Worm (Caenorhabditis elegans) whole organism, young adult: ENCODE data around the gene atp-2.

ENCODE experiments used
- B0019.2 ChIP-seq: fragments of 200-800 bp; sonication (Bioruptor generic); conservative IDR thresholded peaks from 2 replicates; pipeline ENCODE4 v1.3.6; 2022; ENCODE audit warnings: missing genetic modification reagents, missing genetic modification characterization, missing compliant biosample characterization
- B0035.1 ChIP-seq: sonication (generic microtip); optimal IDR thresholded peaks from 2 replicates; lab custom pipeline; 2016; ENCODE audit warnings: missing genetic modification characterization, mild to moderate bottlenecking, missing compliant biosample characterization, missing genotype, missing genetic modification reagents
- B0336.3 ChIP-seq: fragments of 200-800 bp; sonication (Bioruptor generic); IDR thresholded peaks from 2 replicates; pipeline ENCODE4 v1.3.6; 2022; ENCODE audit warnings: missing genetic modification characterization, missing compliant biosample characterization
- D2030.7 ChIP-seq: fragments of 200-800 bp; sonication (Bioruptor generic); IDR thresholded peaks from 2 replicates; pipeline ENCODE4 v1.3.6; 2022; ENCODE audit warnings: missing genetic modification reagents, missing genetic modification characterization, missing compliant biosample characterization
- F37B4.10 ChIP-seq: fragments of 200-800 bp; sonication (Bioruptor generic); IDR thresholded peaks from 2 replicates; pipeline ENCODE4 v1.3.6; 2022; ENCODE audit warnings: missing genetic modification characterization, missing compliant biosample characterization
- F39B2.1 ChIP-seq: fragments of 200-800 bp; sonication (Bioruptor generic); IDR thresholded peaks from 2 replicates; pipeline ENCODE4 v1.3.6; 2022; ENCODE audit warnings: missing genetic modification reagents, missing genetic modification characterization, missing compliant biosample characterization
- F49E8.2 ChIP-seq: sonication (generic microtip); optimal IDR thresholded peaks from 3 replicates; lab custom pipeline; 2017; ENCODE audit warnings: missing genetic modification characterization, mild to moderate bottlenecking, missing compliant biosample characterization, antibody characterized with exemption, moderate library complexity; ENCODE audit not compliant: insufficient read depth
- T07F8.4 ChIP-seq: sonication (generic microtip); optimal IDR thresholded peaks from 2 replicates; lab custom pipeline; 2016; ENCODE audit warnings: mild to moderate bottlenecking, missing genetic modification characterization, moderate library complexity, missing compliant biosample characterization
- T26A5.8 ChIP-seq: sonication (generic microtip); optimal IDR thresholded peaks from 2 replicates; lab custom pipeline; 2016; ENCODE audit warnings: missing genetic modification characterization, missing compliant biosample characterization
- Y53G8AR.9 ChIP-seq: fragments of 200-800 bp; sonication (Bioruptor generic); conservative IDR thresholded peaks from 2 replicates; pipeline ENCODE4 v1.3.6; 2022; ENCODE audit warnings: missing genetic modification reagents, missing genetic modification characterization, missing compliant biosample characterization
- akir-1 ChIP-seq: fragments of 200-800 bp; sonication (Bioruptor generic); optimal IDR thresholded peaks from 2 replicates; lab custom pipeline; 2018; ENCODE audit warnings: mild to moderate bottlenecking, missing genetic modification characterization, moderate library complexity, missing compliant biosample characterization
- bed-1 ChIP-seq: fragments of 200-800 bp; sonication (Bioruptor generic); IDR thresholded peaks from 2 replicates; pipeline ENCODE4 v1.3.6; 2022; ENCODE audit warnings: missing genetic modification reagents, missing genetic modification characterization, missing compliant biosample characterization
- chd-7 ChIP-seq: sonication (generic microtip); optimal IDR thresholded peaks from 2 replicates; lab custom pipeline; 2016; ENCODE audit warnings: mild to moderate bottlenecking, missing genetic modification characterization, moderate library complexity, missing compliant biosample characterization
- dpl-1 ChIP-seq: fragments of 150-350 bp; optimal IDR thresholded peaks from 2 replicates; lab custom pipeline; 2014; ENCODE audit warnings: missing biosample characterization, missing genetic modification reagents, missing genetic modification characterization
- efl-1 ChIP-seq: fragments of 150-350 bp; optimal IDR thresholded peaks from 2 replicates; lab custom pipeline; 2014; ENCODE audit warnings: missing biosample characterization, missing genetic modification reagents, missing genetic modification characterization
- egl-18 ChIP-seq: fragments of 200-800 bp; sonication (Bioruptor generic); IDR thresholded peaks from 2 replicates; pipeline ENCODE4 v1.3.6; 2022; ENCODE audit warnings: missing genetic modification reagents, missing genetic modification characterization, missing compliant biosample characterization
- egrh-3 ChIP-seq: fragments of 200-800 bp; sonication (Bioruptor generic); IDR thresholded peaks from 2 replicates; pipeline ENCODE4 v1.3.6; 2022; ENCODE audit warnings: missing genetic modification reagents, missing genetic modification characterization, missing compliant biosample characterization
- him-1 ChIP-seq: sonication (generic microtip); optimal IDR thresholded peaks from 2 replicates; lab custom pipeline; 2016; ENCODE audit warnings: missing genotype, missing genetic modification reagents, missing genetic modification characterization, missing compliant biosample characterization
- lag-1 ChIP-seq: fragments of 200-800 bp; sonication (Bioruptor generic); IDR thresholded peaks from 2 replicates; pipeline ENCODE4 v1.3.6; 2022; ENCODE audit warnings: missing genetic modification reagents, missing genetic modification characterization, missing compliant biosample characterization
- lin-26 ChIP-seq: fragments of 200-800 bp; sonication (Bioruptor generic); IDR thresholded peaks from 2 replicates; pipeline ENCODE4 v1.3.6; 2022; ENCODE audit warnings: missing genetic modification reagents, missing genetic modification characterization, missing compliant biosample characterization
- lir-1 ChIP-seq: fragments of 200-800 bp; sonication (Bioruptor generic); conservative IDR thresholded peaks from 2 replicates; pipeline ENCODE4 v1.3.6; 2022; ENCODE audit warnings: missing genetic modification reagents, missing genetic modification characterization, missing compliant biosample characterization
- lsl-1 ChIP-seq: fragments of 200-800 bp; sonication (Bioruptor generic); optimal IDR thresholded peaks from 2 replicates; lab custom pipeline; 2018; ENCODE audit warnings: mild to moderate bottlenecking, missing genetic modification characterization, moderate library complexity, missing compliant biosample characterization
- lsy-27 ChIP-seq: sonication (generic microtip); optimal IDR thresholded peaks from 2 replicates; lab custom pipeline; 2017; ENCODE audit warnings: missing genetic modification characterization, mild to moderate bottlenecking, missing compliant biosample characterization, antibody characterized with exemption, missing genotype, borderline replicate concordance; ENCODE audit not compliant: insufficient read depth
- madf-10 ChIP-seq: sonication (generic microtip); optimal IDR thresholded peaks from 2 replicates; lab custom pipeline; 2016; ENCODE audit warnings: mild to moderate bottlenecking, missing genetic modification characterization, missing compliant biosample characterization
- mel-28 ChIP-seq: sonication (generic microtip); optimal IDR thresholded peaks from 2 replicates; lab custom pipeline; 2016; ENCODE audit warnings: borderline replicate concordance, mild to moderate bottlenecking, missing genetic modification characterization, missing compliant biosample characterization
- mxl-1 ChIP-seq: sonication (generic microtip); optimal IDR thresholded peaks from 2 replicates; lab custom pipeline; 2016; ENCODE audit warnings: missing genetic modification characterization, missing compliant biosample characterization
- nfya-2 ChIP-seq: fragments of 200-800 bp; sonication (Bioruptor generic); IDR thresholded peaks from 2 replicates; pipeline ENCODE4 v1.3.6; 2022; ENCODE audit warnings: missing genetic modification reagents, missing genetic modification characterization, missing compliant biosample characterization
- nfyb-1 ChIP-seq: fragments of 200-800 bp; sonication (Bioruptor generic); IDR thresholded peaks from 2 replicates; pipeline ENCODE4 v1.3.6; 2022; ENCODE audit warnings: missing genetic modification reagents, missing genetic modification characterization, missing compliant biosample characterization
- nhr-179 ChIP-seq: sonication (generic microtip); optimal IDR thresholded peaks from 2 replicates; lab custom pipeline; 2016; ENCODE audit warnings: mild to moderate bottlenecking, missing genetic modification characterization, missing compliant biosample characterization
- pbrm-1 ChIP-seq: fragments of 200-800 bp; sonication (Bioruptor generic); IDR thresholded peaks from 2 replicates; pipeline ENCODE4 v1.3.6; 2022; ENCODE audit warnings: missing genetic modification reagents, missing genetic modification characterization, missing compliant biosample characterization
- rcor-1 ChIP-seq: fragments of 200-800 bp; sonication (Bioruptor generic); IDR thresholded peaks from 2 replicates; pipeline ENCODE4 v1.3.6; 2022; ENCODE audit warnings: missing genetic modification reagents, missing genetic modification characterization, missing compliant biosample characterization
- repo-1 ChIP-seq: sonication (generic microtip); optimal IDR thresholded peaks from 2 replicates; lab custom pipeline; 2017; ENCODE audit warnings: mild to moderate bottlenecking, missing genetic modification characterization, missing compliant biosample characterization
- snpc-4 ChIP-seq, 5 experiments: fragments of 150-350 bp in 1 of 5; sonication (generic microtip) in 4 of 5; optimal IDR thresholded peaks; 2 replicates each; lab custom pipeline; 2014 to 2018; ENCODE audit warnings: missing genetic modification characterization in 5 of 5, missing biosample characterization in 3 of 5, antibody characterized with exemption in 2 of 5, mild to moderate bottlenecking in 2 of 5, missing compliant biosample characterization in 2 of 5, missing genotype in 2 of 5, moderate library complexity in 2 of 5, missing genetic modification reagents in 1 of 5
- unc-62 ChIP-seq: fragments of 150-350 bp; optimal IDR thresholded peaks from 2 replicates; lab custom pipeline; 2014; ENCODE audit warnings: missing biosample characterization, missing genetic modification reagents, missing genetic modification characterization
- ztf-25 ChIP-seq: fragments of 200-800 bp; sonication (Bioruptor generic); IDR thresholded peaks from 2 replicates; pipeline ENCODE4 v1.3.6; 2022; ENCODE audit warnings: missing genetic modification reagents, missing genetic modification characterization, missing compliant biosample characterization

The atp-2 gene

DNA sequence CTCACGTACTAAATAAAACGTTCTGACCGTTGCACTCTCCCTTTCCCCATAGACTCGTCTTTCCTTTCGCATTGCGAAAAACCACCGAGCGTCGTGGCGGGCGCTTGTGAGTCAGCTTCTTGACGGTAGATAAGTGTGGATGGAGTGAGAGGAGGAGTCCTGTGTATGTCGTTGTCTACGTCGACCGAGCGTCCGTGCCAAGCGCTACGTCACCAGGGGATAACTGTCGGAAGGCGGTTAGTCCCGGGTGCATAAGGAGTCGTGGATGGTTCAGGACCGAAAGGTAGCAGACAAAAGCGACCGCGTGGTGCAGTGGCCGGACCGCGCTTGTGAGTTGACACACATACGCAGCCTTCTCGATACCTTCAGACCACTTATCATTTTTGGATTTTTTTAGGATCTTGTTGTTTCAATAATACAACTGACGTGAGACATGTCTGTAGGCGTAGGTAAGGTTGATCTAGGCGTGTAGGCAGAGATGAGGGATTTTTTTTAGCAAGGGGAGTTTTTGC, 17.0 kb upstream of the atp-2 start (continued):
- TF ChIP-seq ztf-25 = 0 out of 2 replicates have a peak, but pooled peaks have one; percentile 47
- TF ChIP-seq D2030.7 = peak; percentile 92

DNA sequence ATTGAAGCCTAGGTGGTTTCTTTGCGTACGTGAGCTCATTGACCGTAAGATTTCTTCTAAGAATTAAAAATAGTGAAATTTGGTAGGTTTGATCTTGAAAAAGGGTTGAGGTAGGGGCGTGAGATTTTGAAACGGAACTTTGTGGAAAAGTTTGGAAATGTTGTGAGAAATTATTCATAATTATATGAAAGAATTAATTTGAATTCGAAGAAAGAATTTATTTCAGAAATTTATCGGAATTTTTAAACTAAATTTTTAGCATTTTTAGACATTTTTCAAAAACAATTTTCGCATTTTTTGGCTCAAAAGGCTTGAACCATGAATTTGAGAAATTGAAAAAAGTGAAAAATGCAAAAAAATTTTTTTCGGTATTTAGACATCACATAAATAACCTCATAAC, 14.1 kb upstream of the atp-2 start:
- TF ChIP-seq mxl-1 (tag; lab: Kevin White, UChicago) (no peak), snpc-4 (GFP tag; optimal IDR thresholded peaks at IDR 0.05; lab: Kevin White, UChicago) (no peak), snpc-4 (tag; optimal IDR thresholded peaks at IDR 0.05; lab: Kevin White, UChicago) (no peak), F49E8.2 (no peak), repo-1 (tag; lab: Kevin White, UChicago) (no peak), lsy-27 (tag; lab: Kevin White, UChicago) (no peak), pbrm-1 (no peak), him-1 (tag; lab: Kevin White, UChicago) (no peak), egl-18 (GFP tag; lab: Robert Waterston, UW) (no peak), ztf-25 (no peak)

DNA sequence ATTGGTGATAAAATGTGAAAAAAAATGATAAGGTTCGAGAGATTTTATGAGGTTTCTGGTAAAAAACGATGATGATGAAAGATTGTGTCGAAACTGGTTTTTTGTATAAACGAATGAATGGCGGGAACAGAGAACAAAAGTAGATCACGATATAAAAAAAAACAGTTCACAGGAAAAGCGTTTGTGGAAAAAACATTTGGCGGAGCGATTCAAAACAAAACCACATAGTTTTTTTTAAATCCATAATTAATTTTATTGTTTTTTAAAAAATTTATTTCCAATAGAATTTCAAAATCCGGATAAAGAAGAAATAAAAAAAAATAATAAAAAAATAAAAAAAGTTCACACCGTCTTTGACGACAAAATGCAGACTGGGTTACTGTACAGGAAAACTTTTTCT, 12.8 kb upstream of the atp-2 start, which contains the start of gene ZC155.4:
TSS of gene ZC155.4 (minus strand) at position 101 of the 400 bp plus-strand sequence.
- TF ChIP-seq unc-62 (GFP tag; lab: Kevin White, UChicago) (no peak), lsl-1 (GFP tag; lab: Kevin White, UChicago) (peak; percentile 67), rcor-1 (GFP tag; lab: Robert Waterston, UW) (no peak), T07F8.4 (tag; lab: Kevin White, UChicago) (no peak), nhr-179 (tag; lab: Kevin White, UChicago) (no peak), Y53G8AR.9 (GFP tag; lab: Robert Waterston, UW) (no peak), mel-28 (no peak), efl-1 (GFP tag; lab: Kevin White, UChicago) (peak; percentile 42)

DNA sequence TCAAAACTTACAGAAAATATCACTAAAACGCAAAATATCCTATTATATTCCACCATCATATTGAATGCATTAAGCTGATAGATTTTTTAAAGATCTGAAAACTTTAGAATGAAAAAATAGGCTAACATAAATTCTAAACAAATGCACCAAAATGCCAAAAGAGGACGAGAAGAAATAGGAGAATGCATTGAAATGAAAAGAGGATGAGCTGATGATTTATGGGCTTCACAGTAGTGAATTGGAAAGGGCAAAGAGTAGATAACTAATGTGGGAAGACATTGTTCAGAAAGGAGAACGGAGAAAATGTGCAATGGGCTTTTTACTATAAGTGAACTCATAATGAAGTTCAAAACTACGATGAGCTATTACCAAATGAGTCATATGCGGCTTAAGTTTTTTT, 10.7 kb upstream of the atp-2 start, which contains the start of gene cutl-19:
TSS of gene cutl-19 (minus strand) at position 101 of the 400 bp plus-strand sequence.
- TF ChIP-seq akir-1 (GFP tag; lab: Kevin White, UChicago) (no peak), lsy-27 (tag; lab: Kevin White, UChicago) (no peak), nfyb-1 (GFP tag; lab: Robert Waterston, UW) (no peak), nhr-179 (tag; lab: Kevin White, UChicago) (no peak), B0336.3 (GFP tag; lab: Robert Waterston, UW) (no peak), egrh-3 (GFP tag; lab: Robert Waterston, UW) (no peak), F37B4.10 (GFP tag; lab: Robert Waterston, UW) (no peak), bed-1 (GFP tag; lab: Robert Waterston, UW) (no peak), nfya-2 (GFP tag; lab: Robert Waterston, UW) (no peak), F39B2.1 (GFP tag; lab: Robert Waterston, UW) (no peak), lir-1 (GFP tag; lab: Robert Waterston, UW) (no peak), B0035.1 (tag; lab: Kevin White, UChicago) (no peak), B0019.2 (GFP tag; lab: Robert Waterston, UW) (no peak), chd-7 (no peak), lag-1 (no peak), dpl-1 (GFP tag; lab: Kevin White, UChicago) (no peak), T26A5.8 (tag; lab: Kevin White, UChicago) (no peak), madf-10 (no peak), lin-26 (GFP tag; lab: Robert Waterston, UW) (no peak)
